Fruit fly (Drosophila melanogaster) whole organism, pupa: Measurements from ENCODE around the gene Blimp-1.

Experiments
- CG12605 ChIP-seq: fragments of 200-800 bp; sonication (Bioruptor generic); IDR thresholded peaks from 2 replicates; pipeline ENCODE4 v1.3.6; 2022; ENCODE audit warnings: missing biosample characterization, missing genetic modification characterization
- CG13204 ChIP-seq: fragments of 200-800 bp; sonication (Bioruptor generic); optimal IDR thresholded peaks from 2 replicates; lab custom pipeline; 2018; ENCODE audit warnings: missing biosample characterization, mild to moderate bottlenecking, missing genetic modification characterization, moderate library complexity
- CG14655 ChIP-seq: fragments of 200-800 bp; sonication (Bioruptor generic); optimal IDR thresholded peaks from 3 replicates; lab custom pipeline; 2017; ENCODE audit warnings: mild to moderate bottlenecking, missing biosample characterization, missing genetic modification reagents, missing genetic modification characterization
- CG15710 ChIP-seq: fragments of 200-800 bp; sonication (Bioruptor generic); optimal IDR thresholded peaks from 2 replicates; lab custom pipeline; 2018; ENCODE audit warnings: missing biosample characterization, mild to moderate bottlenecking, missing genetic modification characterization, moderate library complexity
- CG17806 ChIP-seq: fragments of 200-800 bp; sonication (Bioruptor generic); optimal IDR thresholded peaks from 2 replicates; lab custom pipeline; 2018; ENCODE audit warnings: missing biosample characterization, mild to moderate bottlenecking, missing genetic modification characterization, moderate library complexity
- CG32121 ChIP-seq: fragments of 200-800 bp; sonication (Bioruptor generic); IDR thresholded peaks from 2 replicates; pipeline ENCODE4 v1.3.6; 2022; ENCODE audit warnings: missing biosample characterization, missing genetic modification characterization
- CG34367 ChIP-seq: fragments of 200-800 bp; sonication (Bioruptor generic); optimal IDR thresholded peaks from 2 replicates; lab custom pipeline; 2018; ENCODE audit warnings: missing biosample characterization, mild to moderate bottlenecking, missing genetic modification characterization
- CG4496 ChIP-seq: fragments of 200-800 bp; sonication (Bioruptor generic); IDR thresholded peaks from 3 replicates; pipeline ENCODE4 v1.3.6; 2022; ENCODE audit warnings: missing biosample characterization, missing genetic modification characterization
- CG8159 ChIP-seq: fragments of 200-800 bp; sonication (Bioruptor generic); optimal IDR thresholded peaks from 3 replicates; lab custom pipeline; 2018; ENCODE audit warnings: missing biosample characterization, mild to moderate bottlenecking, missing genetic modification characterization, moderate library complexity
- CG9948 ChIP-seq: fragments of 200-800 bp; sonication (Bioruptor generic); optimal IDR thresholded peaks from 2 replicates; lab custom pipeline; 2018; ENCODE audit warnings: missing biosample characterization, mild to moderate bottlenecking, missing genetic modification characterization, moderate library complexity
- D1 ChIP-seq: fragments of 200-800 bp; sonication (Bioruptor generic); optimal IDR thresholded peaks from 2 replicates; lab custom pipeline; 2018; ENCODE audit warnings: missing biosample characterization, mild to moderate bottlenecking, missing genetic modification characterization, moderate library complexity
- EcR ChIP-seq: fragments of 200-800 bp; sonication (Bioruptor generic); optimal IDR thresholded peaks from 3 replicates; lab custom pipeline; 2019; ENCODE audit warnings: missing biosample characterization, missing genetic modification characterization, mild to moderate bottlenecking, moderate library complexity, missing genetic modification reagents
- Ets98B ChIP-seq: fragments of 200-800 bp; sonication (Bioruptor generic); IDR thresholded peaks from 2 replicates; pipeline ENCODE4 v1.3.6; 2022; ENCODE audit warnings: missing biosample characterization, missing genetic modification characterization
- Pif1A ChIP-seq: fragments of 200-800 bp; sonication (Bioruptor generic); optimal IDR thresholded peaks from 3 replicates; lab custom pipeline; 2016; ENCODE audit warnings: missing biosample characterization, missing genetic modification characterization
- Pif1B ChIP-seq: fragments of 200-800 bp; sonication (Bioruptor generic); optimal IDR thresholded peaks from 3 replicates; lab custom pipeline; 2016; ENCODE audit warnings: missing biosample characterization, missing genetic modification characterization
- Snoo ChIP-seq: fragments of 200-800 bp; sonication (Bioruptor generic); optimal IDR thresholded peaks from 3 replicates; lab custom pipeline; 2017; ENCODE audit warnings: missing biosample characterization, mild to moderate bottlenecking, missing genetic modification characterization, inconsistent platforms
- fd96Ca ChIP-seq: fragments of 200-800 bp; sonication (Bioruptor generic); IDR thresholded peaks from 3 replicates; pipeline ENCODE4 v1.3.6; 2022; ENCODE audit warnings: missing biosample characterization, missing genetic modification characterization
- gl ChIP-seq: fragments of 200-800 bp; sonication (Bioruptor generic); optimal IDR thresholded peaks from 2 replicates; lab custom pipeline; 2018; ENCODE audit warnings: missing biosample characterization, mild to moderate bottlenecking, missing genetic modification characterization
- rn ChIP-seq: fragments of 200-800 bp; sonication (Bioruptor generic); IDR thresholded peaks from 2 replicates; pipeline ENCODE4 v1.3.6; 2022; ENCODE audit warnings: missing biosample characterization, missing genetic modification characterization

The Blimp-1 gene

dm6 chr3L:5690994-5691503 lies 60.3 kb downstream of the Blimp-1 start:
- TF ChIP-seq CG12605 (GFP tag; lab: Robert Waterston, UW) (no peak), CG34367 (tag; lab: Kevin White, UChicago) (no peak), CG15710 (tag; lab: Kevin White, UChicago) (no peak), gl (tag; lab: Kevin White, UChicago) (no peak), CG4496 (GFP tag; lab: Robert Waterston, UW) (no peak), Pif1B (GFP tag; lab: Kevin White, UChicago) (no peak), Ets98B (GFP tag; lab: Robert Waterston, UW) (no peak), CG17806 (tag; lab: Kevin White, UChicago) (no peak), Pif1A (no peak), CG9948 (tag; lab: Kevin White, UChicago) (no peak), CG8159 (tag; lab: Kevin White, UChicago) (no peak), rn (no peak), D1 (no peak), CG13204 (GFP tag; lab: Kevin White, UChicago) (no peak), CG32121 (GFP tag; lab: Robert Waterston, UW) (no peak), CG14655 (GFP tag; lab: Kevin White, UChicago) (no peak), Snoo (no peak), EcR (GFP tag; lab: Kevin White, UChicago) (no peak), fd96Ca (GFP tag; lab: Robert Waterston, UW) (no peak)
